Worm (Caenorhabditis elegans): ENCODE data around the gene snf-3.

- TF ChIP-seq nhr-77 (tag; optimal IDR thresholded peaks at IDR 0.05), result no peak
- no peak for TF ChIP-seq ztf-11 (tag; optimal IDR thresholded peaks at IDR 0.05)
- TF ChIP-seq snpc-4 (tag; optimal IDR thresholded peaks at IDR 0.05), result no peak
- no peak for TF ChIP-seq nhr-21 (tag; optimal IDR thresholded peaks at IDR 0.05)
- no peak for TF ChIP-seq ztf-1 (GFP tag; conservative IDR thresholded peaks at IDR 0.05)
Observed at ce11 chrII:1086479-1086878, 5.3 kb upstream of the snf-3 start.
